Worm (Caenorhabditis elegans) whole organism, L3 larva: ENCODE results near the gene B0563.18.

Source experiments
- R02D3.7 ChIP-seq: fragments of 150-350 bp; optimal IDR thresholded peaks from 2 replicates; lab custom pipeline; 2014; ENCODE audit warnings: missing biosample characterization, missing genetic modification characterization
- ZK546.5 ChIP-seq: sonication (generic microtip); optimal IDR thresholded peaks from 2 replicates; lab custom pipeline; 2017; ENCODE audit warnings: missing biosample characterization, missing genetic modification characterization
- aly-2 ChIP-seq: fragments of 150-350 bp; optimal IDR thresholded peaks from 2 replicates; lab custom pipeline; 2014; ENCODE audit warnings: missing biosample characterization, missing genetic modification characterization
- ama-1 ChIP-seq: fragments of 150-350 bp; optimal IDR thresholded peaks from 2 replicates; lab custom pipeline; 2018
- ceh-28 ChIP-seq: fragments of 150-350 bp; optimal IDR thresholded peaks from 2 replicates; lab custom pipeline; 2014; ENCODE audit warnings: missing biosample characterization, missing genetic modification reagents, missing genetic modification characterization
- daf-12 ChIP-seq: fragments of 150-350 bp; optimal IDR thresholded peaks from 2 replicates; lab custom pipeline; 2014; ENCODE audit warnings: missing biosample characterization, missing genetic modification reagents, missing genetic modification characterization
- egl-27 ChIP-seq: sonication (generic microtip); optimal IDR thresholded peaks from 4 replicates; lab custom pipeline; 2017; ENCODE audit warnings: missing biosample characterization, missing genetic modification reagents, missing genetic modification characterization
- elt-1 ChIP-seq: fragments of 150-350 bp; optimal IDR thresholded peaks from 2 replicates; lab custom pipeline; 2014; ENCODE audit warnings: missing biosample characterization, missing genetic modification characterization
- elt-2 ChIP-seq: sonication (generic microtip); optimal IDR thresholded peaks from 2 replicates; lab custom pipeline; 2016; ENCODE audit warnings: missing genetic modification reagents, mild to moderate bottlenecking, missing genetic modification characterization, missing compliant biosample characterization
- elt-3 ChIP-seq, 3 experiments: fragments of 150-350 bp in 1 of 3; sonication (generic microtip) in 2 of 3; optimal IDR thresholded peaks; 2 replicates in 2 of 3; 4 replicates in 1 of 3; lab custom pipeline; 2014 to 2017; ENCODE audit warnings: missing biosample characterization in 3 of 3, missing genetic modification characterization in 3 of 3
- eor-1 ChIP-seq, 2 experiments: fragments of 150-350 bp; optimal IDR thresholded peaks; 2 replicates each; lab custom pipeline; 2014 to 2018; ENCODE audit warnings: missing biosample characterization in 2 of 2, missing genetic modification characterization in 2 of 2
- fkh-2 ChIP-seq: fragments of 150-350 bp; optimal IDR thresholded peaks from 2 replicates; lab custom pipeline; 2014; ENCODE audit warnings: missing biosample characterization, missing genetic modification reagents, missing genetic modification characterization
- fos-1 ChIP-seq: fragments of 150-350 bp; optimal IDR thresholded peaks from 2 replicates; lab custom pipeline; 2014; ENCODE audit warnings: missing biosample characterization, missing genetic modification characterization
- hmg-11 ChIP-seq: sonication (generic microtip); optimal IDR thresholded peaks from 2 replicates; lab custom pipeline; 2016; ENCODE audit warnings: missing genetic modification characterization, missing compliant biosample characterization
- jun-1 ChIP-seq: fragments of 150-350 bp; optimal IDR thresholded peaks from 2 replicates; lab custom pipeline; 2014; ENCODE audit warnings: missing biosample characterization, missing genetic modification reagents, missing genetic modification characterization
- lin-15B ChIP-seq: fragments of 150-350 bp; optimal IDR thresholded peaks from 2 replicates; lab custom pipeline; 2014; ENCODE audit warnings: missing biosample characterization, missing genetic modification characterization
- lsy-12 ChIP-seq: sonication (generic microtip); optimal IDR thresholded peaks from 2 replicates; lab custom pipeline; 2016; ENCODE audit warnings: mild to moderate bottlenecking, missing genetic modification characterization, missing compliant biosample characterization
- mdl-1 ChIP-seq: fragments of 150-350 bp; optimal IDR thresholded peaks from 2 replicates; lab custom pipeline; 2014; ENCODE audit warnings: missing biosample characterization, missing genetic modification characterization
- nfya-1 ChIP-seq: sonication (generic microtip); optimal IDR thresholded peaks from 2 replicates; lab custom pipeline; 2017; ENCODE audit warnings: missing genetic modification characterization, mild to moderate bottlenecking, missing compliant biosample characterization, antibody characterized with exemption, moderate library complexity; ENCODE audit not compliant: insufficient read depth
- nhr-11 ChIP-seq: fragments of 150-350 bp; optimal IDR thresholded peaks from 2 replicates; lab custom pipeline; 2014; ENCODE audit warnings: missing biosample characterization, missing genetic modification characterization
- nhr-23 ChIP-seq: fragments of 150-350 bp; optimal IDR thresholded peaks from 2 replicates; lab custom pipeline; 2014; ENCODE audit warnings: missing biosample characterization, missing genetic modification reagents, missing genetic modification characterization
- nhr-25 ChIP-seq: sonication (generic microtip); optimal IDR thresholded peaks from 2 replicates; lab custom pipeline; 2017; ENCODE audit warnings: missing biosample characterization, missing genetic modification characterization
- nhr-28 ChIP-seq: fragments of 150-350 bp; optimal IDR thresholded peaks from 2 replicates; lab custom pipeline; 2014; ENCODE audit warnings: missing biosample characterization, missing genetic modification characterization
- nhr-67 ChIP-seq: fragments of 150-350 bp; optimal IDR thresholded peaks from 2 replicates; lab custom pipeline; 2014; ENCODE audit warnings: missing biosample characterization, missing genetic modification characterization
- nhr-77 ChIP-seq: fragments of 150-350 bp; optimal IDR thresholded peaks from 2 replicates; lab custom pipeline; 2014; ENCODE audit warnings: missing biosample characterization, missing genetic modification characterization
- pha-4 ChIP-seq: fragments of 150-350 bp; optimal IDR thresholded peaks from 2 replicates; lab custom pipeline; 2014; ENCODE audit warnings: missing biosample characterization, missing genetic modification reagents, missing genetic modification characterization
- sea-2 ChIP-seq: fragments of 150-350 bp; sonication (generic microtip); optimal IDR thresholded peaks from 4 replicates; lab custom pipeline; 2014; ENCODE audit warnings: missing biosample characterization, missing genetic modification reagents, missing genetic modification characterization
- snpc-4 ChIP-seq: fragments of 150-350 bp; optimal IDR thresholded peaks from 2 replicates; lab custom pipeline; 2014; ENCODE audit warnings: missing biosample characterization, missing genetic modification characterization
- tbx-2 ChIP-seq: sonication (generic microtip); optimal IDR thresholded peaks from 2 replicates; lab custom pipeline; 2016; ENCODE audit warnings: mild to moderate bottlenecking, missing genetic modification characterization, missing compliant biosample characterization
- unc-39 ChIP-seq: sonication (generic microtip); optimal IDR thresholded peaks from 4 replicates; lab custom pipeline; 2017; ENCODE audit warnings: missing biosample characterization, missing genetic modification characterization
- unc-62 ChIP-seq: fragments of 150-350 bp; sonication (generic microtip); optimal IDR thresholded peaks from 4 replicates; lab custom pipeline; 2014; ENCODE audit warnings: missing biosample characterization, missing genetic modification reagents, missing genetic modification characterization
- zag-1 ChIP-seq: fragments of 150-350 bp; optimal IDR thresholded peaks from 2 replicates; lab custom pipeline; 2014; ENCODE audit warnings: missing biosample characterization, missing genetic modification characterization
- ztf-11 ChIP-seq: fragments of 150-350 bp; optimal IDR thresholded peaks from 2 replicates; lab custom pipeline; 2014; ENCODE audit warnings: missing biosample characterization, missing genetic modification characterization
- ztf-4 ChIP-seq: fragments of 150-350 bp; optimal IDR thresholded peaks from 2 replicates; lab custom pipeline; 2014; ENCODE audit warnings: missing biosample characterization, missing genetic modification characterization

Gene B0563.18

ce11 chrX:9166921-9167320 lies 5.5 kb upstream of the B0563.18 start, which contains the start of gene B0563.10:
Gene B0563.10, minus strand, starts transcription at chrX:9167245.
- no peak for TF ChIP-seq mdl-1 (tag; lab: Kevin White, UChicago)
- TF ChIP-seq nhr-77 (tag; lab: Kevin White, UChicago), result no peak
- no peak for TF ChIP-seq nfya-1
- no peak for TF ChIP-seq zag-1 (tag; lab: Kevin White, UChicago)
- TF ChIP-seq snpc-4 (tag; lab: Kevin White, UChicago), result no peak

DNA sequence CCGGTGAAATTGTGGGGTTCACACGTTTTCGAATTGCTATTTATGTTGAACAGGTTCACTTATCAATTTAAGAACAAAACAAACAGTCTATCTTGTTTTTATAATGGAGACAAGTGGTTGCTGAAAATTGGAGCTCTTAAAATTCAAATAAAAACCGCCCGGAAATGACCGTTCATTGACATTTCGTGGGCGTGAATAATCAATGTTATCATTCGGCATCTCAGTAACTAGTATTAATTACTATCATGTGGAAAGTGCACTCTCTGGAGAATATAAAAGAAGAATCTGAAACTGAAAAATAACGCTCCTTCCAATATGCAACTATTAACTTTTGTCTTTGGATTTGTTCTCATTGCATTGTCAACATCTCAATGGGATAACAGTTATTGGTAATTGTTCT lies 4.1 kb upstream of the B0563.18 start, which contains the start of gene B0563.9:
B0563.9 (plus strand) TSS at position 301 of the 400 bp plus-strand sequence.
- TF ChIP-seq nhr-77 (tag; lab: Kevin White, UChicago) (no peak), aly-2 (tag; lab: Kevin White, UChicago) (no peak), ztf-11 (tag; lab: Kevin White, UChicago) (no peak), egl-27 (no peak), pha-4 (tag; lab: Kevin White, UChicago) (no peak), unc-62 (GFP tag; lab: Kevin White, UChicago) (no peak), hmg-11 (no peak), jun-1 (tag; lab: Kevin White, UChicago) (no peak)

- no peak for TF ChIP-seq nhr-11 (tag; lab: Kevin White, UChicago)
- no peak for TF ChIP-seq unc-62 (GFP tag; lab: Kevin White, UChicago)
- no peak for TF ChIP-seq snpc-4 (tag; lab: Kevin White, UChicago)
- TF ChIP-seq zag-1 (tag; lab: Kevin White, UChicago), result no peak
- TF ChIP-seq ZK546.5 (tag; lab: Kevin White, UChicago), result no peak
- TF ChIP-seq ztf-11 (tag; lab: Kevin White, UChicago), result no peak
- TF ChIP-seq daf-12 (tag; lab: Kevin White, UChicago), result no peak
- no peak for TF ChIP-seq nhr-23 (tag; lab: Kevin White, UChicago)
- TF ChIP-seq tbx-2 (tag; lab: Kevin White, UChicago), result no peak
- TF ChIP-seq mdl-1 (tag; lab: Kevin White, UChicago), result no peak
- no peak for TF ChIP-seq eor-1 (tag; optimal IDR thresholded peaks at IDR 0.05; lab: Kevin White, UChicago)
- no peak for TF ChIP-seq lsy-12 (tag; lab: Kevin White, UChicago)
- no peak for TF ChIP-seq nhr-28
- no peak for TF ChIP-seq unc-39
- TF ChIP-seq sea-2 (GFP tag; lab: Kevin White, UChicago), result no peak
- no peak for TF ChIP-seq nfya-1
Observed at ce11 chrX:9170058-9170457, 2.3 kb upstream of the B0563.18 start.

ce11 chrX:9171241-9171640 lies 1.1 kb upstream of the B0563.18 start, which contains the start of gene B0563.1:
Gene B0563.1, plus strand, starts transcription at chrX:9171541.
- TF ChIP-seq mdl-1 (tag; lab: Kevin White, UChicago), result no peak

DNA sequence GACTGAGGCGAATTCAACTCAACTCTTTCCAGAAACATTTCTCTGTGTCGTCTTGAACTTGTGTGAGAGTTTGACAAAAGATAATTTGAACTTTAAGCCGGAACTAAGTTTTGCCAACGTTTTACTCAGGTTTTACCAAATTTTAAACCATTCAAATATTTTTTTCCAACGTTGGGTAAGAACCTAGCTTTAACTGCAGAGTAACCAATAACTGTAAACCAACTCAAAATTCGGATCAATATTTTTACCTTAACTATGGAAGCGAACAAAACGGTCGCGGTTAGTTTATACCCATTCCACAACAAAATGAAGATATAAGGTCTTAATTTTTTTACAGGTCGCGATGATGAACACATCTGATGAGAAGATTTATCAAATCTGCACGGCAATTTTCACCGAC lies 355 bp downstream of the B0563.18 start:
- TF ChIP-seq lsy-12 (tag; lab: Kevin White, UChicago), result no peak

DNA sequence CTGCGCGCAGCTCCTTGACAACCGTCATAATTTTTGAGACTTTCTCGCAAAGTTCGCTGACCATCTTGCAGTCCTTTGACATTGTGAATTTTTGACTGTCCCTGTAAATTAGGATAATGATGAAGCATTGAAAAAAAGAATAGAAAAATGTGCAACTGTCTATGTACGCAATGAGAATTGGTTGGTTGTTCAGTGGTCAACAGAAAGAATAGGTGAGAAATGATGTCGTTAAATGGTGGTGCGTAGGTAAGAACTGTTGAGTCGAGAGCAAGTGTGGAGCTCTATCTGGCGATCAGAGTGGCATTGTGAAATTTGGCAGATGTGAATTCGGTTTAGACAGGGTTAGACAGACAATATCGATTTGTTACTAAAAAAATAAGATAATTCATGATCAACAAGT lies 2.0 kb downstream of the B0563.18 start, which contains the start of gene B0563.8:
B0563.8 (minus strand) TSS at position 101 of the 400 bp plus-strand sequence.
- TF ChIP-seq elt-1 (no peak), lin-15B (tag; lab: Kevin White, UChicago) (no peak), ztf-4 (tag; lab: Kevin White, UChicago) (no peak), pha-4 (tag; lab: Kevin White, UChicago) (no peak), zag-1 (tag; lab: Kevin White, UChicago) (no peak), unc-62 (GFP tag; lab: Kevin White, UChicago) (no peak), elt-3 (tag; optimal IDR thresholded peaks at IDR 0.05; lab: Kevin White, UChicago) (no peak), ceh-28 (tag; lab: Kevin White, UChicago) (no peak), aly-2 (tag; lab: Kevin White, UChicago) (no peak), R02D3.7 (tag; lab: Kevin White, UChicago) (no peak), fkh-2 (tag; lab: Kevin White, UChicago) (no peak), daf-12 (tag; lab: Kevin White, UChicago) (no peak)

DNA sequence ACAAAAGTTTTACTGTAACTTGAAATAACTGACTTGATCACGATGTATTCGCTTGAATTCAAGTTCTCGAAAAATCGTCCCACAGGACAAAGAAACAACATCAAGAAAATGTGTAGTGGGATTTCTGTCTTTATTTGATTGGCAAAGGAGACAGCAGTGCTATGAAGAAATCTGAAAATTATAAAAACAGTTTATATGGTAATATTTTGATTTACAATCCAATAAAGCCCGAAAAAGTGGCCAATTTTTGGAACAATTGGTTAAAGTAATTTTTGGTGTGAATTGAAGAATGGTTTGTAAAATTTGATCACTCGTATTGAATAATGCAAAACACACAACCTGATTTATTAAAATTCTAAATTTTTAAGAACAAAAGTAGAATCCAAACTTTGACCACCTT lies 8.4 kb downstream of the B0563.18 start, which contains the start of gene Y81B9A.4:
Y81B9A.4 (minus strand) TSS at position 101 of the 400 bp plus-strand sequence.
- TF ChIP-seq eor-1 (tag; optimal IDR thresholded peaks at IDR 0.05; lab: Kevin White, UChicago), result no peak
- TF ChIP-seq egl-27, result no peak
- TF ChIP-seq nhr-25 (tag; lab: Kevin White, UChicago), result no peak
- no peak for TF ChIP-seq hmg-11
- TF ChIP-seq ama-1 (lab: Kevin White, UChicago), result no peak
- TF ChIP-seq nhr-67 (tag; lab: Kevin White, UChicago), result no peak
- no peak for TF ChIP-seq nhr-28
- no peak for TF ChIP-seq fos-1 (tag; lab: Kevin White, UChicago)
- TF ChIP-seq aly-2 (tag; lab: Kevin White, UChicago), result no peak
- TF ChIP-seq elt-2 (tag; lab: Kevin White, UChicago), result no peak
